Fruit fly (Drosophila melanogaster) whole organism, adult: Measurements from ENCODE around the gene rno.

Experiments
- CG1620 ChIP-seq: fragments of 200-800 bp; sonication (Bioruptor generic); optimal IDR thresholded peaks from 2 replicates; lab custom pipeline; 2016; ENCODE audit warnings: missing biosample characterization, missing genetic modification characterization
- CG33017 ChIP-seq: fragments of 200-800 bp; sonication (Bioruptor generic); optimal IDR thresholded peaks from 2 replicates; lab custom pipeline; 2018; ENCODE audit warnings: missing biosample characterization, mild to moderate bottlenecking, missing genetic modification characterization, moderate library complexity
- CG5204 ChIP-seq: fragments of 200-800 bp; sonication (Bioruptor generic); optimal IDR thresholded peaks from 2 replicates; lab custom pipeline; 2016; ENCODE audit warnings: missing biosample characterization, missing genetic modification characterization
- CG7045 ChIP-seq: fragments of 200-800 bp; sonication (Bioruptor generic); optimal IDR thresholded peaks from 2 replicates; lab custom pipeline; 2017; ENCODE audit warnings: missing biosample characterization, mild to moderate bottlenecking, missing genetic modification characterization
- Crg-1 ChIP-seq: fragments of 200-800 bp; sonication (Bioruptor generic); optimal IDR thresholded peaks from 2 replicates; lab custom pipeline; 2016; ENCODE audit warnings: missing biosample characterization, missing genetic modification characterization
- Mnt ChIP-seq: fragments of 200-800 bp; sonication (Bioruptor generic); optimal IDR thresholded peaks from 2 replicates; lab custom pipeline; 2016; ENCODE audit warnings: missing biosample characterization, mild to moderate bottlenecking, missing genetic modification characterization
- kay ChIP-seq: fragments of 200-800 bp; sonication (Bioruptor generic); peaks from one replicate; lab custom pipeline; 2016; ENCODE audit warnings: missing biosample characterization, missing genetic modification characterization, borderline replicate concordance
- ovo ChIP-seq: fragments of 200-800 bp; sonication (Bioruptor generic); optimal IDR thresholded peaks from 2 replicates; lab custom pipeline; 2016; ENCODE audit warnings: missing biosample characterization, missing genetic modification characterization
- pad ChIP-seq: fragments of 200-800 bp; sonication (Bioruptor generic); optimal IDR thresholded peaks from 3 replicates; lab custom pipeline; 2017; ENCODE audit warnings: missing biosample characterization, missing genetic modification characterization, mild to moderate bottlenecking, moderate library complexity, missing genetic modification reagents

DNA sequence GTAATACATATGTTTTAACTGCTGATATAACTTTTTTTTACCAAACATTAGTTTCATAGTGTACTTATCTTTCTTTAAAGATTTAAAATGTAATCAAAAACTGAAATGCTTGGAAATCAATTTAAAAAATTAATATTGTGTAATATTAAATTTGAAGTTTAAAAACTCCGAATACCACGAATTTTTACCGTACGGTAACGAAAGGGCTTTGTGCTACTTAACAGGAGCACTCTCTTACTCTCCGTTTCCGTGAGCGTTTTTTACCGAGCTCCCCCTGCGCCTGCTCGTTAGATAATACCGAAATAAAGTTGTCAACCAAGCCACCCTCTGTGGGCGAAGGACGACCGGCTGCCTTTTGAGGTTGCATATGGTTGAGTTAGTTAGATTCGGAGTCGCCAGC is 47.1 kb downstream of the rno start, which contains the start of the genes Dic61B and p130CAS:
- no peak for TF ChIP-seq Mnt
- no peak for TF ChIP-seq Crg-1 (GFP tag; lab: Kevin White, UChicago)
- no peak for TF ChIP-seq CG33017 (tag; lab: Kevin White, UChicago)
- TF ChIP-seq pad (GFP tag; lab: Kevin White, UChicago), result no peak
- no peak for TF ChIP-seq CG1620 (GFP tag; lab: Kevin White, UChicago)
- no peak for TF ChIP-seq kay (GFP tag; lab: Kevin White, UChicago)
- TF ChIP-seq ovo, result no peak
- TF ChIP-seq CG5204, result no peak
- TF ChIP-seq CG7045 (GFP tag; lab: Kevin White, UChicago), result no peak
